Worm (Caenorhabditis elegans): ENCODE results near the gene unc-25.

DNA sequence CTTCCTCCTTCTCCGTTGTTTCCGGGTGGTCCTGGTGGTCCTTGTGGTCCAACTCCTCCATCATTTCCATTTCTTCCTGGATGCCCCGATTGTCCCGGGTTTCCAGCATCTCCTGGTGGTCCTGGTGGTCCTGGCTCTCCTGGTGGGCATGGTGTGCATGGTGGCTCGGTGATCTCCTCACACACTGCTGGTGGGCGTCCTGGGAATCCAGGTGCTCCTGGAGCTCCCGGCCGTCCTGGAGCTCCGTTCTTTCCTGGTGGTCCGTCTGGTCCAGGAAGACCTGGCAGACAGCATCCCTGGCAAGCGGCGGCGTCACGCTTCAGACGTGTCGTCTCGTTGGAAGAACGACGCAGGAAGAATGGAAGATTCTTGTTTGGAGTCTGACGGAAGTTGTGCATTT, 50.6 kb downstream of the unc-25 start:
- no peak for TF ChIP-seq lin-13 (tag; optimal IDR thresholded peaks at IDR 0.05)
- TF ChIP-seq nhr-237 (tag; optimal IDR thresholded peaks at IDR 0.05), result no peak
- TF ChIP-seq ham-2 (GFP tag; optimal IDR thresholded peaks at IDR 0.05), result no peak
- no peak for TF ChIP-seq pha-4 (tag; optimal IDR thresholded peaks at IDR 0.05)
- no peak for TF ChIP-seq elt-3 (tag; optimal IDR thresholded peaks at IDR 0.05)
- TF ChIP-seq nhr-28 (tag; optimal IDR thresholded peaks at IDR 0.05), result no peak
- no peak for TF ChIP-seq ztf-11 (tag; optimal IDR thresholded peaks at IDR 0.05)
- no peak for TF ChIP-seq ceh-39 (tag; optimal IDR thresholded peaks at IDR 0.05)
- no peak for TF ChIP-seq snpc-4 (tag; optimal IDR thresholded peaks at IDR 0.05)
- no peak for TF ChIP-seq mep-1 (tag; optimal IDR thresholded peaks at IDR 0.05)

Measured in whole organism, mixed stage, embryonic.